Fruit fly (Drosophila melanogaster): ENCODE measurements around the gene CG5565.

- TF ChIP-seq pan (optimal IDR thresholded peaks at IDR 0.05) (no peak), Dll (optimal IDR thresholded peaks at IDR 0.05) (no peak), psq (optimal IDR thresholded peaks at IDR 0.05) (no peak), EcR (GFP tag; optimal IDR thresholded peaks at IDR 0.05) (no peak), usp (GFP tag; optimal IDR thresholded peaks at IDR 0.05) (no peak), CG8478 (optimal IDR thresholded peaks at IDR 0.05) (no peak)
Measured at dm6 chr2L:1315283-1315682, 40.4 kb downstream of the CG5565 start.
